Fruit fly (Drosophila melanogaster): ENCODE measurements around the gene Nak.
A peak's percentile ranks its signal among the peaks of the same experiment; 100 is the strongest.

The Nak gene

dm6 chr2L:18974063-18974779 lies 5.7 kb upstream of the Nak start, which contains the start of the genes L2HGDH and CG10431:
TSS of gene L2HGDH (minus strand) at chr2L:18974448.
TSS of gene CG10431 (plus strand) at chr2L:18974710.
- peak; percentile 78 for TF ChIP-seq noc (tag; optimal IDR thresholded peaks at IDR 0.05)

- no peak for TF ChIP-seq noc (tag; optimal IDR thresholded peaks at IDR 0.05)
These were observed 647 bp downstream of the Nak start for dm6 chr2L:18967897-18968296.

dm6 chr2L:18966844-18967243 lies 1.7 kb downstream of the Nak start:
- TF ChIP-seq noc (tag; optimal IDR thresholded peaks at IDR 0.05), result peak; percentile 60

- peak; percentile 69 for TF ChIP-seq noc (tag; optimal IDR thresholded peaks at IDR 0.05)
These were observed 2.4 kb downstream of the Nak start for dm6 chr2L:18966214-18966556.

- peak; percentile 77 for TF ChIP-seq noc (tag; optimal IDR thresholded peaks at IDR 0.05)
These were observed 3.0 kb downstream of the Nak start for dm6 chr2L:18965367-18966213.

- peak; percentile 90 for TF ChIP-seq noc (tag; optimal IDR thresholded peaks at IDR 0.05)
These were observed 11.3 kb downstream of the Nak start, which contains the start of gene Bhmt for dm6 chr2L:18957142-18957674. TSS of gene Bhmt (minus strand) at chr2L:18957311.

dm6 chr2L:18955666-18956065 lies 12.9 kb downstream of the Nak start:
- peak; percentile 42 for TF ChIP-seq noc (tag; optimal IDR thresholded peaks at IDR 0.05)

dm6 chr2L:18954255-18954715 lies 14.3 kb downstream of the Nak start, which contains the start of gene CG10621:
TSS of gene CG10621 (minus strand) at chr2L:18954431.
- TF ChIP-seq noc (tag; optimal IDR thresholded peaks at IDR 0.05), result peak; percentile 75

- TF ChIP-seq noc (tag; optimal IDR thresholded peaks at IDR 0.05), result no peak
These were observed 14.9 kb downstream of the Nak start for dm6 chr2L:18953512-18954254.

dm6 chr2L:18951674-18952073 lies 16.9 kb downstream of the Nak start, which contains the start of gene Nedd8:
TSS of gene Nedd8 (minus strand) at chr2L:18951837.
- no peak for TF ChIP-seq noc (tag; optimal IDR thresholded peaks at IDR 0.05)

dm6 chr2L:18948724-18949108 lies 19.8 kb downstream of the Nak start, which contains the start of gene CG10428:
TSS of gene CG10428 (plus strand) at chr2L:18948884.
- no peak for TF ChIP-seq noc (tag; optimal IDR thresholded peaks at IDR 0.05)

- peak; percentile 8 for TF ChIP-seq noc (tag; optimal IDR thresholded peaks at IDR 0.05)
These were observed 20.4 kb downstream of the Nak start for dm6 chr2L:18948065-18948723.

dm6 chr2L:18947515-18947998 lies 21.0 kb downstream of the Nak start:
- no peak for TF ChIP-seq noc (tag; optimal IDR thresholded peaks at IDR 0.05)

dm6 chr2L:18946636-18947514 lies 21.7 kb downstream of the Nak start:
- TF ChIP-seq noc (tag; optimal IDR thresholded peaks at IDR 0.05), result no peak
